Fruit fly (Drosophila melanogaster): ENCODE results near the gene CG10589.
A peak's percentile ranks its signal among the peaks of the same experiment; 100 is the strongest.

CG10589 gene

dm6 chr3L:20950520-20951135, 23.0 kb downstream of the CG10589 start:
- TF ChIP-seq pan (optimal IDR thresholded peaks at IDR 0.05) (no peak), usp (GFP tag; optimal IDR thresholded peaks at IDR 0.05) (no peak), Abd-B (GFP tag; optimal IDR thresholded peaks at IDR 0.05) (no peak), N (GFP tag; optimal IDR thresholded peaks at IDR 0.05) (no peak), lola (GFP tag; optimal IDR thresholded peaks at IDR 0.05) (no peak), CrebA (GFP tag; optimal IDR thresholded peaks at IDR 0.05; ENCODE audit: borderline replicate concordance) (peak; percentile 6), brk (GFP tag; optimal IDR thresholded peaks at IDR 0.05) (no peak), rgr (GFP tag; optimal IDR thresholded peaks at IDR 0.05) (peak; percentile 72), woc (GFP tag; optimal IDR thresholded peaks at IDR 0.05) (no peak), br (GFP tag; optimal IDR thresholded peaks at IDR 0.05) (peak; percentile 78), Rel (GFP tag; optimal IDR thresholded peaks at IDR 0.05) (peak; percentile 8), Rel (tag; optimal IDR thresholded peaks at IDR 0.05) (no peak), GATAd (GFP tag; optimal IDR thresholded peaks at IDR 0.05) (no peak), Myc (optimal IDR thresholded peaks at IDR 0.05) (no peak), Hr83 (GFP tag; optimal IDR thresholded peaks at IDR 0.05; ENCODE audit: poor library complexity, severe bottlenecking) (no peak), h (GFP tag; optimal IDR thresholded peaks at IDR 0.05) (peak; percentile 70), dsf (GFP tag; optimal IDR thresholded peaks at IDR 0.05; ENCODE audit: borderline replicate concordance) (peak; percentile 9), OdsH (GFP tag; optimal IDR thresholded peaks at IDR 0.05) (peak; percentile 71), psq (GFP tag; optimal IDR thresholded peaks at IDR 0.05) (peak; percentile 55), Dfd (GFP tag; optimal IDR thresholded peaks at IDR 0.05) (no peak), Sp1 (GFP tag; optimal IDR thresholded peaks at IDR 0.05) (peak; percentile 85), HLH106 (tag; optimal IDR thresholded peaks at IDR 0.05) (peak; percentile 83), Hnf4 (GFP tag; optimal IDR thresholded peaks at IDR 0.05) (peak; percentile 33), dmrt93B (GFP tag; optimal IDR thresholded peaks at IDR 0.05) (peak; percentile 77), dl (GFP tag; optimal IDR thresholded peaks at IDR 0.05; ENCODE audit: insufficient read depth in 1 of 2, partially characterized antibody in 2 of 2) (no peak), Mio (GFP tag; optimal IDR thresholded peaks at IDR 0.05) (no peak), Vsx2 (GFP tag; optimal IDR thresholded peaks at IDR 0.05; ENCODE audit: partially characterized antibody) (peak; percentile 10), ey (GFP tag; optimal IDR thresholded peaks at IDR 0.05) (peak; percentile 69), sage (GFP tag; optimal IDR thresholded peaks at IDR 0.05) (peak; percentile 73), sv (GFP tag; optimal IDR thresholded peaks at IDR 0.05) (no peak), Hr78 (GFP tag; optimal IDR thresholded peaks at IDR 0.05) (no peak), Dif (GFP tag; optimal IDR thresholded peaks at IDR 0.05; ENCODE audit: partially characterized antibody) (peak; percentile 50), Jra (GFP tag; optimal IDR thresholded peaks at IDR 0.05) (peak; percentile 10), jim (GFP tag; optimal IDR thresholded peaks at IDR 0.05) (no peak), CG32264 (GFP tag; optimal IDR thresholded peaks at IDR 0.05) (peak; percentile 41), foxo (GFP tag; optimal IDR thresholded peaks at IDR 0.05) (peak in 1 of 2 experiments; percentile 79), tai (GFP tag; optimal IDR thresholded peaks at IDR 0.05) (peak; percentile 42), CG9705 (GFP tag; optimal IDR thresholded peaks at IDR 0.05) (peak; percentile 61), fru (GFP tag; optimal IDR thresholded peaks at IDR 0.05) (peak; percentile 79)

DNA sequence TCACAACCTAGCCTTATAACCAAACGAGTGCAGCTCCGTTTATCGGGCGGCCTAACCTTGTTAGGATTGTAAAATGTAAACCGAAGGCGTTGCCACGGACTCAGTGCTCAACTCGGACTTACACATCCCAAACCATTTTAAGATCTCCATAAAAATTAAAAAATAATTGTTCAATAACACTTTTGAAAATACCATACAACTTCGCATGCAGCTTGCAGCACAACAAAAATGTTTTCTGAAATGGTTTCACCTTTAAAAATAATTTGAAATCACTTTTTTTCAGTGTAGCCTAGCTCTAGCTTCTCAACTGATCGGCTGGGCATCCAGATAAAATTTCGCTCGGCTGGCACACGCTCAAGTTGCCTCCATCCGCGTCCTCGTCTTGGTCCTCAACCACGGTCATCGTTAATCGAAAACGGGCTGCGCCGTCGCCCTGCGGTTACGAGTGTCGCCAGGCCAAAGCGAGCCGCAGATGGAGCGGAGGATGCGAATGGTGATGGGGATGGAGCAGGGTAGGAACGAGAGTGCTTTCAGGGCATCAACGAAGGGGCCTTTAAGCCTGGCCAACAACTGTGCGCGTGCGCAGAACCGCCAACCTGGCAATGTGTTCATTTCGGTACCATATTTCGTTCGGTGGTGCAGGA, 24.0 kb downstream of the CG10589 start:
- peak; percentile 48 for TF ChIP-seq rgr (GFP tag; optimal IDR thresholded peaks at IDR 0.05)
- TF ChIP-seq Dfd (GFP tag; optimal IDR thresholded peaks at IDR 0.05): no peak
- no peak for TF ChIP-seq jim (GFP tag; optimal IDR thresholded peaks at IDR 0.05)
- TF ChIP-seq Hr78 (GFP tag; optimal IDR thresholded peaks at IDR 0.05): no peak
- peak; percentile 38 for TF ChIP-seq OdsH (GFP tag; optimal IDR thresholded peaks at IDR 0.05)
- peak; percentile 72 for TF ChIP-seq ey (GFP tag; optimal IDR thresholded peaks at IDR 0.05)
- peak; percentile 15 for TF ChIP-seq Hnf4 (GFP tag; optimal IDR thresholded peaks at IDR 0.05)
- peak; percentile 22 for TF ChIP-seq Rel (GFP tag; optimal IDR thresholded peaks at IDR 0.05)
- no peak for TF ChIP-seq Rel (tag; optimal IDR thresholded peaks at IDR 0.05)
- TF ChIP-seq dl (GFP tag; optimal IDR thresholded peaks at IDR 0.05; ENCODE audit: insufficient read depth in 1 of 2, partially characterized antibody in 2 of 2): no peak
- peak; percentile 38 for TF ChIP-seq psq (GFP tag; optimal IDR thresholded peaks at IDR 0.05)
- peak; percentile 51 for TF ChIP-seq h (GFP tag; optimal IDR thresholded peaks at IDR 0.05)
- peak; percentile 20 for TF ChIP-seq Hr83 (GFP tag; optimal IDR thresholded peaks at IDR 0.05; ENCODE audit: poor library complexity, severe bottlenecking)
- peak; percentile 44 for TF ChIP-seq woc (GFP tag; optimal IDR thresholded peaks at IDR 0.05)
- TF ChIP-seq CG32264 (GFP tag; optimal IDR thresholded peaks at IDR 0.05): peak; percentile 63
- TF ChIP-seq Dif (GFP tag; optimal IDR thresholded peaks at IDR 0.05; ENCODE audit: partially characterized antibody): peak; percentile 65
- TF ChIP-seq tai (GFP tag; optimal IDR thresholded peaks at IDR 0.05): no peak
- peak; percentile 32 for TF ChIP-seq dmrt93B (GFP tag; optimal IDR thresholded peaks at IDR 0.05)
- peak; percentile 49 for TF ChIP-seq br (GFP tag; optimal IDR thresholded peaks at IDR 0.05)
- peak; percentile 24 for TF ChIP-seq HLH106 (tag; optimal IDR thresholded peaks at IDR 0.05)
- peak; percentile 31 for TF ChIP-seq brk (GFP tag; optimal IDR thresholded peaks at IDR 0.05)
- peak; percentile 52 for TF ChIP-seq sage (GFP tag; optimal IDR thresholded peaks at IDR 0.05)
- TF ChIP-seq GATAd (GFP tag; optimal IDR thresholded peaks at IDR 0.05): no peak
- TF ChIP-seq foxo (GFP tag; optimal IDR thresholded peaks at IDR 0.05): peak in 1 of 2 experiments; percentile 46
- peak; percentile 63 for TF ChIP-seq fru (GFP tag; optimal IDR thresholded peaks at IDR 0.05)
- peak; percentile 20 for TF ChIP-seq Sp1 (GFP tag; optimal IDR thresholded peaks at IDR 0.05)

All from whole organism, wandering third instar larva.